Worm (Caenorhabditis elegans) whole organism, L4/young adult: ENCODE results near the gene mrps-9.

Experiments
- W03F9.2 ChIP-seq: fragments of 150-350 bp; optimal IDR thresholded peaks from 2 replicates; lab custom pipeline; 2014; ENCODE audit warnings: missing biosample characterization, missing genetic modification characterization
- dao-5 ChIP-seq: sonication (generic microtip); optimal IDR thresholded peaks from 2 replicates; lab custom pipeline; 2016; ENCODE audit warnings: missing genotype, missing genetic modification characterization, moderate library complexity, missing compliant biosample characterization
- him-1 ChIP-seq: sonication (generic microtip); optimal IDR thresholded peaks from 2 replicates; lab custom pipeline; 2016; ENCODE audit warnings: missing genotype, missing genetic modification reagents, missing genetic modification characterization, missing compliant biosample characterization

DNA sequence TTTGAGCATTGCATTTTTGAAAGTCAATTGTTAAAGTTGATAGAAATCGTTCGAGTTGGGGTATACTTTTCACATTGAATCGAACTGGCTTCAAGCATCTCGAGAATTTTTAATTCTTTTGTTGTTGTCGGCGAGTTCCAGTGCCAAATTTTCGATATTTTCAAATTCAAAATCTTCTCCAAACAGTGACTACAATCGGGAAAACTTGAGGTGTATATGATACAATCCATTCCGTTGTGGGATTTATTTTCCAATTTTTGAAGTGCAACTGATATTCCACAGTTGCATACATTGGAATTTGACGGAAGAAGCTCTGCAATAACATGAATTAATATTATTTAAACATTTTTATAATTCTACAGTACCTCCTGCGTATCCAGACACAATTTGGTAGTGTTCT lies 40.0 kb downstream of the mrps-9 start:
- no peak for TF ChIP-seq W03F9.2 (tag; lab: Kevin White, UChicago)
- TF ChIP-seq him-1: no peak
- TF ChIP-seq dao-5 (tag; lab: Kevin White, UChicago): no peak
